Fruit fly (Drosophila melanogaster): ENCODE results near the gene CG31855.

DNA sequence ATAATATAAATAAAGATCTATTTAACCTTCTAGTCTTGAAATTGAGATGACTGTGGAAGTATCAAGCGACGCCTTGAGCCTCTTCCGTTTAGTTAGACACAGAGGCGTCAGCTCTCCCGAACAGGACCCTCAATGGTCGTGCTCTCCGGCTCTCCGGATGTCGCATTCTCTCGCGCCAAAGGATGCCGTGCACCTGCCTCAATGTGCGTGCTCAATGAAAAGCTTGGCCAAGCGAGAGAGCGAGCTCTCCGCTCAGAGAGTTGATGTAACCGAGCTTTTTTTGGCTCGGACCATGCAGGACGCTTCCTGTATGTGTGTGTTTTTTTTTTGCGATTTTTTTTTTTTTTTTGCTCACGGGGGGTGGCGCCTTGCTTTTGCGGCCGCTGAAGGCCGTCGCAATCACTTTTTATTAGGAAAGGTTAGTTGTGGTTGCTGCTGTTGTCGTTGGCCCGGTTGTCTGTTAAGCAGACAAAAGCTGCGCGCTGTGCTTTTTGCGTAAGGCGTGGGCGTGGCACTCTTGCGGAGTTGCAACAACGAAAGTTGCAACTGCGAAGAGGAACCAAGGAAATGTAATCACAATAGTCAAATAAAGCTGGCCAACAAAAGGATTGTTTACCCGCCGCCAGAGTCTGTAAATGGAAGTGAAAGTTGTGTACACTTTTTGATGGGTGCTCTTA is 37.0 kb upstream of the CG31855 start:
- TF ChIP-seq br (GFP tag; optimal IDR thresholded peaks at IDR 0.05) (no peak), N (GFP tag; optimal IDR thresholded peaks at IDR 0.05) (no peak)
